Worm (Caenorhabditis elegans): ENCODE results near the gene gmap-3.
A peak's percentile ranks its signal among the peaks of the same experiment; 100 is the strongest.

The gmap-3 gene

ce11 chrX:12975595-12976089 lies 34.9 kb upstream of the gmap-3 start, which contains the start of gene ppk-3 (continued):
- TF ChIP-seq nhr-6 (tag; optimal IDR thresholded peaks at IDR 0.05): peak; percentile 84
- TF ChIP-seq sma-3 (GFP tag; optimal IDR thresholded peaks at IDR 0.05): peak; percentile 75
- TF ChIP-seq skn-1 (tag; optimal IDR thresholded peaks at IDR 0.05): no peak
- TF ChIP-seq lin-39 (tag; optimal IDR thresholded peaks at IDR 0.05): no peak
- no peak for TF ChIP-seq nhr-25 (tag; optimal IDR thresholded peaks at IDR 0.05)
- peak; percentile 73 for TF ChIP-seq F13H6.1 (tag; optimal IDR thresholded peaks at IDR 0.05)
- TF ChIP-seq ceh-82 (tag; optimal IDR thresholded peaks at IDR 0.05): no peak
- peak; percentile 10 for TF ChIP-seq zag-1 (tag; optimal IDR thresholded peaks at IDR 0.05)
- TF ChIP-seq ZK546.5 (tag; optimal IDR thresholded peaks at IDR 0.05): no peak
- peak; percentile 80 for TF ChIP-seq crh-2 (tag; optimal IDR thresholded peaks at IDR 0.05)
- no peak for TF ChIP-seq peb-1 (tag; optimal IDR thresholded peaks at IDR 0.05)
- TF ChIP-seq Y55F3AM.14 (GFP tag; optimal IDR thresholded peaks at IDR 0.05): peak; percentile 10
- TF ChIP-seq ztf-1 (GFP tag; conservative IDR thresholded peaks at IDR 0.05): no peak
- peak; percentile 34 for TF ChIP-seq blmp-1 (tag; optimal IDR thresholded peaks at IDR 0.05; ENCODE audit: insufficient read depth)
- no peak for TF ChIP-seq unc-39 (tag; optimal IDR thresholded peaks at IDR 0.05)
- peak; percentile 89 for TF ChIP-seq C34F6.9 (tag; optimal IDR thresholded peaks at IDR 0.05)
- no peak for TF ChIP-seq R02D3.7 (tag; optimal IDR thresholded peaks at IDR 0.05)
- TF ChIP-seq nhr-23 (tag; optimal IDR thresholded peaks at IDR 0.05): no peak
- TF ChIP-seq nhr-12 (tag; optimal IDR thresholded peaks at IDR 0.05): no peak

- TF ChIP-seq F13H6.1 (tag; optimal IDR thresholded peaks at IDR 0.05): no peak
- TF ChIP-seq unc-39 (tag; optimal IDR thresholded peaks at IDR 0.05): no peak
- TF ChIP-seq skn-1 (tag; optimal IDR thresholded peaks at IDR 0.05): no peak
- TF ChIP-seq sem-4 (tag; optimal IDR thresholded peaks at IDR 0.05): no peak
- TF ChIP-seq elt-3 (tag; optimal IDR thresholded peaks at IDR 0.05): no peak
- no peak for TF ChIP-seq nhr-237 (tag; optimal IDR thresholded peaks at IDR 0.05)
- no peak for TF ChIP-seq sma-9 (GFP tag; optimal IDR thresholded peaks at IDR 0.05)
- no peak for TF ChIP-seq sma-9 (tag; optimal IDR thresholded peaks at IDR 0.05)
- no peak for TF ChIP-seq zag-1 (tag; optimal IDR thresholded peaks at IDR 0.05)
- no peak for TF ChIP-seq crh-2 (tag; optimal IDR thresholded peaks at IDR 0.05)
Measured at ce11 chrX:12965163-12965562, 24.4 kb upstream of the gmap-3 start, which contains the start of gene frpr-2. TSS of gene frpr-2 (plus strand) at chrX:12965463.

- TF ChIP-seq lsy-2 (tag; optimal IDR thresholded peaks at IDR 0.05): no peak
- TF ChIP-seq Y55F3AM.14 (GFP tag; optimal IDR thresholded peaks at IDR 0.05): no peak
- no peak for TF ChIP-seq unc-55 (GFP tag; optimal IDR thresholded peaks at IDR 0.05)
- TF ChIP-seq R02D3.7 (tag; optimal IDR thresholded peaks at IDR 0.05): no peak
- TF ChIP-seq ztf-11 (tag; optimal IDR thresholded peaks at IDR 0.05): no peak
- no peak for TF ChIP-seq nhr-129 (tag; optimal IDR thresholded peaks at IDR 0.05)
- no peak for TF ChIP-seq egl-27 (tag; optimal IDR thresholded peaks at IDR 0.05)
- no peak for TF ChIP-seq aly-2 (tag; optimal IDR thresholded peaks at IDR 0.05)
- no peak for TF ChIP-seq nhr-77 (tag; optimal IDR thresholded peaks at IDR 0.05)
- no peak for TF ChIP-seq ztf-1 (GFP tag; conservative IDR thresholded peaks at IDR 0.05)
Measured at ce11 chrX:12958897-12959296, 18.1 kb upstream of the gmap-3 start.

- TF ChIP-seq nhr-237 (tag; optimal IDR thresholded peaks at IDR 0.05) (no peak), nhr-25 (tag; optimal IDR thresholded peaks at IDR 0.05) (no peak), F13H6.1 (tag; optimal IDR thresholded peaks at IDR 0.05) (no peak), skn-1 (tag; optimal IDR thresholded peaks at IDR 0.05) (no peak), snpc-4 (tag; optimal IDR thresholded peaks at IDR 0.05) (no peak), nhr-10 (tag; optimal IDR thresholded peaks at IDR 0.05) (no peak), lsy-2 (tag; optimal IDR thresholded peaks at IDR 0.05) (no peak), R02D3.7 (tag; optimal IDR thresholded peaks at IDR 0.05) (no peak), sma-3 (GFP tag; optimal IDR thresholded peaks at IDR 0.05) (no peak), lin-39 (tag; optimal IDR thresholded peaks at IDR 0.05) (no peak), peb-1 (tag; optimal IDR thresholded peaks at IDR 0.05) (no peak), C34F6.9 (tag; optimal IDR thresholded peaks at IDR 0.05) (no peak), dmd-4 (tag; optimal IDR thresholded peaks at IDR 0.05) (no peak), mbf-1 (tag; optimal IDR thresholded peaks at IDR 0.05) (no peak), nhr-11 (tag; optimal IDR thresholded peaks at IDR 0.05) (no peak), nhr-21 (tag; optimal IDR thresholded peaks at IDR 0.05) (no peak)
Measured at ce11 chrX:12951175-12951574, 10.4 kb upstream of the gmap-3 start.

Measured in whole organism, L2 larva.